Worm (Caenorhabditis elegans): Measurements from ENCODE around the gene F27B10.1.

ce11 chrV:7123188-7123708 lies 50.8 kb downstream of the F27B10.1 start, which contains the start of gene lmd-5:
- TF ChIP-seq dao-5 (tag; optimal IDR thresholded peaks at IDR 0.05) (no peak), him-1 (tag; optimal IDR thresholded peaks at IDR 0.05) (no peak), W03F9.2 (tag; optimal IDR thresholded peaks at IDR 0.05) (no peak)
